Fruit fly (Drosophila melanogaster) whole organism, embryonic: Measurements from ENCODE around the gene obst-B.

ENCODE experiments used
- CG17802 ChIP-seq: fragments of 200-800 bp; sonication (Bioruptor generic); optimal IDR thresholded peaks from 2 replicates; lab custom pipeline; 2018; ENCODE audit warnings: missing biosample characterization, mild to moderate bottlenecking, missing genetic modification characterization, moderate library complexity
- CG4707 ChIP-seq: fragments of 200-800 bp; sonication (Bioruptor generic); optimal IDR thresholded peaks from 2 replicates; lab custom pipeline; 2018; ENCODE audit warnings: missing biosample characterization, mild to moderate bottlenecking, missing genetic modification characterization, moderate library complexity
- CG8359 ChIP-seq: fragments of 200-800 bp; sonication (Bioruptor generic); optimal IDR thresholded peaks from 2 replicates; lab custom pipeline; 2017; ENCODE audit warnings: missing biosample characterization, mild to moderate bottlenecking, missing genetic modification characterization, borderline replicate concordance
- CG9797 ChIP-seq: fragments of 200-800 bp; sonication (Bioruptor generic); optimal IDR thresholded peaks from 3 replicates; lab custom pipeline; 2018; ENCODE audit warnings: missing biosample characterization, mild to moderate bottlenecking, missing genetic modification characterization
- Drgx ChIP-seq: fragments of 200-800 bp; sonication (Bioruptor generic); IDR thresholded peaks from 2 replicates; pipeline ENCODE4 v1.3.6; 2022; ENCODE audit warnings: missing biosample characterization, missing genetic modification characterization
- crol ChIP-seq: fragments of 200-800 bp; sonication (Bioruptor generic); IDR thresholded peaks from 2 replicates; pipeline ENCODE4 v1.3.6; 2022; ENCODE audit warnings: missing biosample characterization, missing genetic modification characterization
- vfl ChIP-seq: fragments of 200-800 bp; sonication (Bioruptor generic); optimal IDR thresholded peaks from 2 replicates; lab custom pipeline; 2016; ENCODE audit warnings: missing biosample characterization, missing genetic modification characterization
- zfh2 ChIP-seq: fragments of 200-800 bp; sonication (Bioruptor generic); optimal IDR thresholded peaks from 2 replicates; lab custom pipeline; 2016; ENCODE audit warnings: missing biosample characterization, missing genetic modification characterization

- TF ChIP-seq zfh2 (GFP tag; lab: Kevin White, UChicago), result no peak
- no peak for TF ChIP-seq vfl (GFP tag; lab: Kevin White, UChicago)
- TF ChIP-seq Drgx (GFP tag; lab: Robert Waterston, UW), result no peak
- no peak for TF ChIP-seq CG8359 (GFP tag; lab: Kevin White, UChicago)
- TF ChIP-seq CG17802 (tag; lab: Kevin White, UChicago), result no peak
- TF ChIP-seq crol (GFP tag; lab: Robert Waterston, UW), result no peak
- no peak for TF ChIP-seq CG4707
- TF ChIP-seq CG9797, result no peak
Measured at dm6 chr2L:10060516-10060915, 28.0 kb downstream of the obst-B start, which contains the start of gene Spn31A.
